Fruit fly (Drosophila melanogaster): Measurements from ENCODE around the gene CG2841.

DNA sequence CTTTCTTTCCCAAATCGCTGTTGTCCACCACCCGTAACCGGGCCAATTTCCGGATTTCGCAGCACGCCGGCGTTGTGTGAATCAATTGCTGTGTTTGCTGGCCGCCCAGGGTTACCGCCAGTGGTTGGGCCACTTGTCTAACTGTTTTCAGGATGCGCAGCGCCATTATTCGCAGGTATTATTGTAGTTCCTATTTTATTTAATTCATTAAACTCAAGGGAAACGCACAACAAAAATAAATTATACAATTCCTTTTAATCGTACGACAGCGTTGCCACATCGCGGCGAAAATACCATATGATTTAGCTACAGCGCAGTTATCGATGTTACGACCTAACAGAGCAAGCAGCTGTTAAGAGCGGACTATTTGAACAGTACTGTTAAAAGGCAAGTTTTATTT, 21.8 kb downstream of the CG2841 start, which contains the start of gene mRpL14:
- TF ChIP-seq psq (optimal IDR thresholded peaks at IDR 0.05) = no peak
- no peak for TF ChIP-seq Sin3A (optimal IDR thresholded peaks at IDR 0.05)
- TF ChIP-seq h (optimal IDR thresholded peaks at IDR 0.05) = no peak
